Fruit fly (Drosophila melanogaster): ENCODE results near the gene mre11.

- no peak for TF ChIP-seq CG7928 (GFP tag; optimal IDR thresholded peaks at IDR 0.05)
- TF ChIP-seq CG3726 (GFP tag; IDR thresholded peaks at IDR 0.05): no peak
- TF ChIP-seq Xrp1 (GFP tag; IDR thresholded peaks at IDR 0.05): no peak
- no peak for TF ChIP-seq pan (optimal IDR thresholded peaks at IDR 0.05)
- TF ChIP-seq pan (GFP tag; optimal IDR thresholded peaks at IDR 0.05 in 1 of 2, IDR thresholded peaks at IDR 0.05 in 1 of 2): no peak
- no peak for TF ChIP-seq Fer2 (tag; optimal IDR thresholded peaks at IDR 0.05)
- no peak for TF ChIP-seq CG14014 (GFP tag; IDR thresholded peaks at IDR 0.05)
- TF ChIP-seq sob (GFP tag; IDR thresholded peaks at IDR 0.05): no peak
- no peak for TF ChIP-seq pnt (GFP tag; optimal IDR thresholded peaks at IDR 0.05)
Measured at dm6 chr2L:11295762-11296161, 13.9 kb downstream of the mre11 start.

Measured in whole organism, embryonic.